Worm (Caenorhabditis elegans): ENCODE measurements around the gene Y41C4A.9.

The Y41C4A.9 gene

DNA sequence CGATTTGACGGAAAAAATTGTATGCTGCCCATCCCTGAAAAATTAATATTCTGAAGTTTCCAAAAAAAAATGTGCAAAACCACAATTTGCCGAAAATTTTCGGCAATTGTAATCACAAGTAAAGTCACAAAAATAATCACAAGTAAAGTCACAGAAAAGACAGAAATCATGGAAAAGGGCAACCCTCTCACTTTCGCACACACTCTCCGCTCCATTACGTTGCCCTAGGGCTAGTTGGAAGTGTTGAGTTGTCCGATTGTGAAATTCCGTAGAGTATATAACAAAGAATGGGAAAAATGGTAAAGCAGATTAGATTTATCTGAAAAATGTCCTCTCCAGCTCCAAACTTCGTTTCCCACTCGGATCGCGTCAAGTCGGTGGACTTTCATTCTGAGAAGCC is 3.0 kb upstream of the Y41C4A.9 start, which contains the start of gene Y41C4A.32:
Gene Y41C4A.32, plus strand, starts transcription at position 302 of the 400 bp plus-strand sequence.
- TF ChIP-seq aptf-2 (GFP tag; conservative IDR thresholded peaks at IDR 0.05), result no peak
- peak; percentile 96 for TF ChIP-seq let-607 (tag; optimal IDR thresholded peaks at IDR 0.05)
- 0 out of 2 replicates have a peak, but pooled peaks have one; percentile 7 for TF ChIP-seq mcd-1 (GFP tag; IDR thresholded peaks at IDR 0.05)
- no peak for TF ChIP-seq cebp-1 (GFP tag; IDR thresholded peaks at IDR 0.05)
- peak; percentile 75 for TF ChIP-seq cebp-1 (tag; optimal IDR thresholded peaks at IDR 0.05)
- peak; percentile 19 for TF ChIP-seq nhr-80 (tag; optimal IDR thresholded peaks at IDR 0.05)
- no peak for TF ChIP-seq D2030.7 (GFP tag; IDR thresholded peaks at IDR 0.05)

DNA sequence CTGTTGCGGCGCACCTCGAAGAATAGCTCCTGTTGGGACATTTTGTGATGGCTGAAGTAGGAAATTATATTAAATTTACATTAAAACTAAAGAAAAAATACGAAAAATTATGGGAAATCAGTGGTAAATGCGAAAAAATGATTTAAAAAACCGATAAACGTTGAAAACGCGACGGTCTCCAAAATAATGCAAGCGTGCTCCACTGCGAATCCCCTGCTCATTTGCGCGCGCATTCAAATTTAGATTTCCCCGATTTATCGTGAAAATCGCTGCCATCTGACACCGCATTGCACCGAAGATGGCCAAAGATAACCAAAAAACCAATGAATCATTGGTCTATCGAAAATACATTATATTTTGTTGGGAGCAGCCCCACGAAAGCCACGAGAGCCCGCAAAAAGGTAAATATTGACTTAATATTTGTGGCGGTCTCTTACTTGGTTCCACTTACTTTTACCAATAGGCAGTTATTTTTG is 993 bp upstream of the Y41C4A.9 start, which contains the start of the genes elb-1 and Y41C4A.11:
Gene elb-1, minus strand, starts transcription at position 51 of the 476 bp plus-strand sequence.
Gene Y41C4A.11, plus strand, starts transcription at position 461 of the 476 bp plus-strand sequence.
- no peak for TF ChIP-seq akir-1 (GFP tag; optimal IDR thresholded peaks at IDR 0.05)
- TF ChIP-seq lin-35 (GFP tag; optimal IDR thresholded peaks at IDR 0.05), result peak; percentile 18 to 90 (median 78)
- 0 out of 2 replicates have a peak, but pooled peaks have one; percentile 20 for TF ChIP-seq D2030.7 (GFP tag; IDR thresholded peaks at IDR 0.05)
- no peak for TF ChIP-seq attf-6 (GFP tag; IDR thresholded peaks at IDR 0.05)
- TF ChIP-seq efl-1 (GFP tag; optimal IDR thresholded peaks at IDR 0.05), result peak; percentile 84
- TF ChIP-seq ceh-91 (GFP tag; IDR thresholded peaks at IDR 0.05), result no peak
- no peak for TF ChIP-seq nhr-90 (tag; optimal IDR thresholded peaks at IDR 0.05)
- TF ChIP-seq dpl-1 (GFP tag; optimal IDR thresholded peaks at IDR 0.05), result peak; percentile 87
- no peak for TF ChIP-seq cebp-1 (GFP tag; IDR thresholded peaks at IDR 0.05)
- peak; percentile 29 for TF ChIP-seq cebp-1 (tag; optimal IDR thresholded peaks at IDR 0.05)
- no peak for TF ChIP-seq rpc-1 (optimal IDR thresholded peaks at IDR 0.05)
- no peak for TF ChIP-seq rpc-1 (tag; optimal IDR thresholded peaks at IDR 0.05)
- peak; percentile 19 for TF ChIP-seq tbp1 (GFP tag; optimal IDR thresholded peaks at IDR 0.05)
- peak; percentile 39 for TF ChIP-seq lin-40 (tag; optimal IDR thresholded peaks at IDR 0.05)
- TF ChIP-seq pbrm-1 (GFP tag; IDR thresholded peaks at IDR 0.05), result no peak
- TF ChIP-seq rcor-1 (GFP tag; IDR thresholded peaks at IDR 0.05), result 0 out of 2 replicates have a peak, but pooled peaks have one; percentile 18
- TF ChIP-seq sdz-38 (tag; optimal IDR thresholded peaks at IDR 0.05), result no peak
- TF ChIP-seq K11D2.4 (GFP tag; IDR thresholded peaks at IDR 0.05), result 0 out of 2 replicates have a peak, but pooled peaks have one; percentile 13
- peak; percentile 42 for TF ChIP-seq attf-5 (GFP tag; optimal IDR thresholded peaks at IDR 0.05)
- no peak for TF ChIP-seq Y56A3A.18 (GFP tag; IDR thresholded peaks at IDR 0.05)
- no peak for TF ChIP-seq unc-130 (GFP tag; optimal IDR thresholded peaks at IDR 0.05)
- no peak for TF ChIP-seq die-1 (tag; optimal IDR thresholded peaks at IDR 0.05)
- peak; percentile 55 for TF ChIP-seq pha-4 (tag; optimal IDR thresholded peaks at IDR 0.05)
- no peak for TF ChIP-seq nhr-27 (tag; optimal IDR thresholded peaks at IDR 0.05)
- peak; percentile 97 for TF ChIP-seq lin-54 (GFP tag; optimal IDR thresholded peaks at IDR 0.05)
- no peak for TF ChIP-seq F23B12.7 (tag; optimal IDR thresholded peaks at IDR 0.05; ENCODE audit: insufficient read depth)
- TF ChIP-seq F57A8.1 (GFP tag; optimal IDR thresholded peaks at IDR 0.05), result no peak
- TF ChIP-seq mcd-1 (GFP tag; IDR thresholded peaks at IDR 0.05), result peak; percentile 97
- peak; percentile 35 for TF ChIP-seq lsl-1 (GFP tag; optimal IDR thresholded peaks at IDR 0.05)

DNA sequence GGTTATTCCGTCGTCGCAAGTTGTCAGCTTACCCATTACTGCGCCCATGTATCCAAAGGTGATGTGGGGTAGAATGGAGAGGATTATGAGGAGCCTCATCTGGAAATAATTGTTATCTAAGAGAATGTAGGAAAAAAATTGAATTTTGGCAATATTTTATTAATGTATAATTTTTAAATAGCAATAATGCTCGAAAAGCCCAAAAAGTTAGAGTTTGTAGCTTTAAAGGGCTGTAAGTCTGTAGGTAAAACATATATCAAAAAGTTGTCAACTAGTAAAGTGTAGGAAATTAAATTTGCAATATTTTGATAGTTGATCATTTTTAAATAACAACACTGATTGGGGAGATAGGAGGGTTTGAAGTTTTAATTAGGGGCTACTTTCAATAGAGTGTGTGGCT is 9.7 kb downstream of the Y41C4A.9 start, which contains the start of gene Y41C4A.8:
Gene Y41C4A.8, minus strand, starts transcription at position 101 of the 400 bp plus-strand sequence.
- TF ChIP-seq tlf-1 (GFP tag; optimal IDR thresholded peaks at IDR 0.05), result no peak
- no peak for TF ChIP-seq Y95B8A.8 (GFP tag; IDR thresholded peaks at IDR 0.05)
- no peak for TF ChIP-seq zim-3 (tag; optimal IDR thresholded peaks at IDR 0.05)

Data from whole organism, young adult.